Worm (Caenorhabditis elegans) whole organism, L3 larva: ENCODE results near the gene srj-49.

Experiments used
- ZK546.5 ChIP-seq: sonication (generic microtip); optimal IDR thresholded peaks from 2 replicates; lab custom pipeline; 2017; ENCODE audit warnings: missing biosample characterization, missing genetic modification characterization
- ceh-16 ChIP-seq: sonication (generic microtip); optimal IDR thresholded peaks from 2 replicates; lab custom pipeline; 2017; ENCODE audit warnings: missing biosample characterization, missing genetic modification characterization
- ceh-28 ChIP-seq: fragments of 150-350 bp; optimal IDR thresholded peaks from 2 replicates; lab custom pipeline; 2014; ENCODE audit warnings: missing biosample characterization, missing genetic modification reagents, missing genetic modification characterization
- ceh-82 ChIP-seq: fragments of 150-350 bp; optimal IDR thresholded peaks from 2 replicates; lab custom pipeline; 2014; ENCODE audit warnings: missing biosample characterization, missing genetic modification characterization
- jun-1 ChIP-seq: fragments of 150-350 bp; optimal IDR thresholded peaks from 2 replicates; lab custom pipeline; 2014; ENCODE audit warnings: missing biosample characterization, missing genetic modification reagents, missing genetic modification characterization
- lin-15B ChIP-seq: fragments of 150-350 bp; optimal IDR thresholded peaks from 2 replicates; lab custom pipeline; 2014; ENCODE audit warnings: missing biosample characterization, missing genetic modification characterization
- lin-39 ChIP-seq: fragments of 150-350 bp; optimal IDR thresholded peaks from 2 replicates; lab custom pipeline; 2018; ENCODE audit warnings: missing biosample characterization, missing genetic modification reagents, missing genetic modification characterization
- nfya-1 ChIP-seq: sonication (generic microtip); optimal IDR thresholded peaks from 2 replicates; lab custom pipeline; 2017; ENCODE audit warnings: missing genetic modification characterization, mild to moderate bottlenecking, missing compliant biosample characterization, antibody characterized with exemption, moderate library complexity; ENCODE audit not compliant: insufficient read depth
- nhr-77 ChIP-seq: fragments of 150-350 bp; optimal IDR thresholded peaks from 2 replicates; lab custom pipeline; 2014; ENCODE audit warnings: missing biosample characterization, missing genetic modification characterization
- pha-4 ChIP-seq: fragments of 150-350 bp; optimal IDR thresholded peaks from 2 replicates; lab custom pipeline; 2014; ENCODE audit warnings: missing biosample characterization, missing genetic modification reagents, missing genetic modification characterization
- pqm-1 ChIP-seq: fragments of 150-350 bp; optimal IDR thresholded peaks from 2 replicates; lab custom pipeline; 2017; ENCODE audit warnings: missing biosample characterization, missing genetic modification characterization, inconsistent platforms
- snpc-4 ChIP-seq: fragments of 150-350 bp; optimal IDR thresholded peaks from 2 replicates; lab custom pipeline; 2014; ENCODE audit warnings: missing biosample characterization, missing genetic modification characterization
- unc-62 ChIP-seq: fragments of 150-350 bp; sonication (generic microtip); optimal IDR thresholded peaks from 4 replicates; lab custom pipeline; 2014; ENCODE audit warnings: missing biosample characterization, missing genetic modification reagents, missing genetic modification characterization

ce11 chrV:2864899-2865298, 16.8 kb upstream of the srj-49 start, which contains the start of gene srh-240:
- TF ChIP-seq snpc-4 (tag; lab: Kevin White, UChicago) (no peak), ZK546.5 (tag; lab: Kevin White, UChicago) (no peak), unc-62 (GFP tag; lab: Kevin White, UChicago) (no peak), jun-1 (tag; lab: Kevin White, UChicago) (no peak), pha-4 (no peak), ceh-82 (tag; lab: Kevin White, UChicago) (no peak), nhr-77 (tag; lab: Kevin White, UChicago) (no peak), nfya-1 (tag; lab: Kevin White, UChicago) (no peak), lin-15B (tag; lab: Kevin White, UChicago) (no peak), ceh-28 (tag; lab: Kevin White, UChicago) (no peak), pqm-1 (tag; lab: Kevin White, UChicago) (no peak), lin-39 (tag; lab: Kevin White, UChicago) (no peak), ceh-16 (tag; lab: Kevin White, UChicago) (no peak)
